Fruit fly (Drosophila melanogaster) S2 (cell line): ENCODE measurements around the gene Sf3b2.

Experiments
- CG8478 ChIP-seq: fragments of >200 bp; optimal IDR thresholded peaks from 2 replicates; lab custom pipeline; 2018
- CTCF ChIP-seq, 2 experiments: fragments of >200 bp; optimal IDR thresholded peaks; 2 replicates each; lab custom pipeline; 2018

DNA sequence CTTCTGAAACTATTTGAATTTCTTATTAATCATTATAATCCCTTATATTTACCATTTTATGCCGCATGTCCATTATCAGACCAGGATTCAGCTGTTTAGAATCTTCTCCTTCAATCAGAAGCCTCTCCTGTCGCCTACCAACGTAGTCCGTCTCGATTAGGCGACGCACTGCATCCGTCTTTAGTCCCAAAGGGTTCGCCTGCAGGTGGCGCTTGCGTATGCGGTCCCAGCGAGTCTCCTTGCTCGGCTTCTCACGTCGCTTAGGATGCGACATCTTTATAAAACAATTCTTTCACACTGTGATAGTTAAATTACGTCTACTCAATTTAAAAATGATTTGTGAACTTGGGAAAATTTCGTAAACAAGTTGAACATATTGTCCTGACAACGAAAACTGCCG, 6.0 kb upstream of the Sf3b2 start, which contains the start of gene CG17258:
- TF ChIP-seq CG8478: no peak
- TF ChIP-seq CTCF (optimal IDR thresholded peaks at IDR 0.05; lab: Kevin White, UChicago): peak; percentile 65 to 73
